Worm (Caenorhabditis elegans) whole organism, L4 larva: ENCODE data around the gene R08C7.11.

ENCODE experiments used
- egl-27 ChIP-seq: sonication (generic microtip); optimal IDR thresholded peaks from 3 replicates; lab custom pipeline; 2017; ENCODE audit warnings: missing biosample characterization, missing genetic modification reagents, missing genetic modification characterization
- lsy-2 ChIP-seq, 2 experiments: fragments of 150-350 bp in 1 of 2; sonication (generic microtip) in 1 of 2; optimal IDR thresholded peaks; 2 replicates each; lab custom pipeline; 2014 to 2017; ENCODE audit warnings: missing biosample characterization in 2 of 2, missing genetic modification characterization in 2 of 2
- mep-1 ChIP-seq: fragments of 150-350 bp; sonication (generic microtip); optimal IDR thresholded peaks from 3 replicates; lab custom pipeline; 2014; ENCODE audit warnings: missing biosample characterization, missing genetic modification characterization
- pha-4 ChIP-seq, 2 experiments: fragments of 150-350 bp in 1 of 2; fragments of 200-800 bp in 1 of 2; sonication (Bioruptor generic) in 1 of 2; IDR thresholded peaks in 1 of 2; optimal IDR thresholded peaks in 1 of 2; 2 replicates each; pipeline versions ENCODE4 v1.3.6 to Lab custom; 2014 to 2022; ENCODE audit warnings: missing genetic modification characterization in 2 of 2, missing genetic modification reagents in 2 of 2, missing biosample characterization in 1 of 2, missing compliant biosample characterization in 1 of 2

ce11 chrIV:4463132-4463531 lies 8.4 kb upstream of the R08C7.11 start, which contains the start of gene M01H9.2:
- TF ChIP-seq pha-4 (GFP tag; IDR thresholded peaks at IDR 0.05; lab: Robert Waterston, UW) (no peak), pha-4 (tag; optimal IDR thresholded peaks at IDR 0.05; lab: Kevin White, UChicago) (no peak), lsy-2 (tag; optimal IDR thresholded peaks at IDR 0.05; lab: Kevin White, UChicago) (no peak), egl-27 (tag; lab: Kevin White, UChicago) (no peak), mep-1 (tag; lab: Kevin White, UChicago) (no peak)
